Worm (Caenorhabditis elegans) whole organism, young adult: Measurements from ENCODE around the gene Y7A5A.20.

Source experiments
- B0336.3 ChIP-seq: fragments of 200-800 bp; sonication (Bioruptor generic); IDR thresholded peaks from 2 replicates; pipeline ENCODE4 v1.3.6; 2022; ENCODE audit warnings: missing genetic modification characterization, missing compliant biosample characterization
- C06A6.2 ChIP-seq: fragments of 200-800 bp; sonication (Bioruptor generic); conservative IDR thresholded peaks from 2 replicates; pipeline ENCODE4 v1.3.6; 2022; ENCODE audit warnings: missing genetic modification characterization, missing compliant biosample characterization
- F22D6.2 ChIP-seq: sonication (generic microtip); optimal IDR thresholded peaks from 2 replicates; lab custom pipeline; 2016; ENCODE audit warnings: mild to moderate bottlenecking, missing genetic modification characterization, missing compliant biosample characterization
- K11D2.4 ChIP-seq: fragments of 200-800 bp; sonication (Bioruptor generic); IDR thresholded peaks from 2 replicates; pipeline ENCODE4 v1.3.6; 2022; ENCODE audit warnings: missing genetic modification reagents, missing genetic modification characterization, missing compliant biosample characterization
- K12H6.12 ChIP-seq: fragments of 200-800 bp; sonication (Bioruptor generic); optimal IDR thresholded peaks from 2 replicates; lab custom pipeline; 2018; ENCODE audit warnings: mild to moderate bottlenecking, missing genetic modification characterization, missing compliant biosample characterization
- T07F8.4 ChIP-seq: sonication (generic microtip); optimal IDR thresholded peaks from 2 replicates; lab custom pipeline; 2016; ENCODE audit warnings: mild to moderate bottlenecking, missing genetic modification characterization, moderate library complexity, missing compliant biosample characterization
- Y53G8AR.9 ChIP-seq: fragments of 200-800 bp; sonication (Bioruptor generic); conservative IDR thresholded peaks from 2 replicates; pipeline ENCODE4 v1.3.6; 2022; ENCODE audit warnings: missing genetic modification reagents, missing genetic modification characterization, missing compliant biosample characterization
- ZK185.1 ChIP-seq: sonication (generic microtip); optimal IDR thresholded peaks from 2 replicates; lab custom pipeline; 2016; ENCODE audit warnings: mild to moderate bottlenecking, missing genetic modification characterization, missing compliant biosample characterization; ENCODE audit not compliant: poor library complexity, severe bottlenecking
- atf-7 ChIP-seq: sonication (generic microtip); optimal IDR thresholded peaks from 2 replicates; lab custom pipeline; 2017; ENCODE audit warnings: mild to moderate bottlenecking, missing genetic modification characterization, missing compliant biosample characterization
- attf-3 ChIP-seq: fragments of 200-800 bp; sonication (Bioruptor generic); conservative IDR thresholded peaks from 2 replicates; pipeline ENCODE4 v1.3.6; 2022; ENCODE audit warnings: missing genetic modification reagents, missing genetic modification characterization, missing compliant biosample characterization
- ceh-58 ChIP-seq: fragments of 200-800 bp; sonication (Bioruptor generic); IDR thresholded peaks from 2 replicates; pipeline ENCODE4 v1.3.6; 2022; ENCODE audit warnings: missing genetic modification characterization, missing compliant biosample characterization
- chd-7 ChIP-seq: sonication (generic microtip); optimal IDR thresholded peaks from 2 replicates; lab custom pipeline; 2016; ENCODE audit warnings: mild to moderate bottlenecking, missing genetic modification characterization, moderate library complexity, missing compliant biosample characterization
- dpff-1 ChIP-seq: sonication (generic microtip); optimal IDR thresholded peaks from 2 replicates; lab custom pipeline; 2017; ENCODE audit warnings: mild to moderate bottlenecking, missing genetic modification characterization, missing compliant biosample characterization
- him-1 ChIP-seq: sonication (generic microtip); optimal IDR thresholded peaks from 2 replicates; lab custom pipeline; 2016; ENCODE audit warnings: missing genotype, missing genetic modification reagents, missing genetic modification characterization, missing compliant biosample characterization
- hlh-12 ChIP-seq: sonication (generic microtip); optimal IDR thresholded peaks from 2 replicates; lab custom pipeline; 2016; ENCODE audit warnings: missing genetic modification characterization, missing compliant biosample characterization
- hlh-26 ChIP-seq: fragments of 200-800 bp; sonication (Bioruptor generic); conservative IDR thresholded peaks from 2 replicates; pipeline ENCODE4 v1.3.6; 2022; ENCODE audit warnings: missing genetic modification reagents, missing genetic modification characterization, missing compliant biosample characterization
- hsf-1 ChIP-seq: fragments of 200-800 bp; sonication (Bioruptor generic); IDR thresholded peaks from 2 replicates; pipeline ENCODE4 v1.3.6; 2022; ENCODE audit warnings: missing genetic modification reagents, missing genetic modification characterization, missing compliant biosample characterization
- let-607 ChIP-seq, 2 experiments: fragments of 200-800 bp in 1 of 2; sonication (Bioruptor generic) in 1 of 2; sonication (generic microtip) in 1 of 2; optimal IDR thresholded peaks; 2 replicates each; lab custom pipeline; 2016 to 2018; ENCODE audit warnings: mild to moderate bottlenecking in 2 of 2, missing compliant biosample characterization in 2 of 2, missing genetic modification characterization in 2 of 2, moderate library complexity in 2 of 2, missing genotype in 1 of 2
- lin-40 ChIP-seq: sonication (generic microtip); optimal IDR thresholded peaks from 2 replicates; lab custom pipeline; 2016; ENCODE audit warnings: missing genetic modification characterization, mild to moderate bottlenecking, missing compliant biosample characterization, missing genotype, missing genetic modification reagents
- madf-10 ChIP-seq: sonication (generic microtip); optimal IDR thresholded peaks from 2 replicates; lab custom pipeline; 2016; ENCODE audit warnings: mild to moderate bottlenecking, missing genetic modification characterization, missing compliant biosample characterization
- mcd-1 ChIP-seq: fragments of 200-800 bp; sonication (Bioruptor generic); IDR thresholded peaks from 2 replicates; pipeline ENCODE4 v1.3.6; 2022; ENCODE audit warnings: missing genetic modification reagents, missing genetic modification characterization, missing compliant biosample characterization
- nhr-27 ChIP-seq: fragments of 200-800 bp; sonication (Bioruptor generic); optimal IDR thresholded peaks from 2 replicates; lab custom pipeline; 2018; ENCODE audit warnings: mild to moderate bottlenecking, missing genetic modification characterization, moderate library complexity, missing compliant biosample characterization
- nhr-80 ChIP-seq: sonication (generic microtip); optimal IDR thresholded peaks from 2 replicates; lab custom pipeline; 2016; ENCODE audit warnings: missing genetic modification characterization, missing compliant biosample characterization
- nhr-90 ChIP-seq: sonication (generic microtip); optimal IDR thresholded peaks from 2 replicates; lab custom pipeline; 2016; ENCODE audit warnings: missing genotype, mild to moderate bottlenecking, missing genetic modification characterization, missing compliant biosample characterization
- pha-4 ChIP-seq: fragments of 150-350 bp; sonication (generic microtip); optimal IDR thresholded peaks from 2 replicates; lab custom pipeline; 2014; ENCODE audit warnings: missing biosample characterization, missing genetic modification reagents, missing genetic modification characterization
- repo-1 ChIP-seq: sonication (generic microtip); optimal IDR thresholded peaks from 2 replicates; lab custom pipeline; 2017; ENCODE audit warnings: mild to moderate bottlenecking, missing genetic modification characterization, missing compliant biosample characterization
- sea-2 ChIP-seq: fragments of 200-800 bp; sonication (Bioruptor generic); IDR thresholded peaks from 2 replicates; pipeline ENCODE4 v1.3.6; 2022; ENCODE audit warnings: missing genetic modification characterization, missing compliant biosample characterization
- snpc-3.4 ChIP-seq: sonication (generic microtip); optimal IDR thresholded peaks from 2 replicates; lab custom pipeline; 2017; ENCODE audit warnings: missing genetic modification characterization, mild to moderate bottlenecking, missing compliant biosample characterization, antibody characterized with exemption, moderate library complexity, missing genotype, missing genetic modification reagents
- snpc-4 ChIP-seq, 5 experiments: fragments of 150-350 bp in 1 of 5; sonication (generic microtip) in 4 of 5; optimal IDR thresholded peaks; 2 replicates each; lab custom pipeline; 2014 to 2018; ENCODE audit warnings: missing genetic modification characterization in 5 of 5, missing biosample characterization in 3 of 5, antibody characterized with exemption in 2 of 5, mild to moderate bottlenecking in 2 of 5, missing compliant biosample characterization in 2 of 5, missing genotype in 2 of 5, moderate library complexity in 2 of 5, missing genetic modification reagents in 1 of 5
- tbp1 ChIP-seq: fragments of 200-800 bp; sonication (Bioruptor generic); optimal IDR thresholded peaks from 2 replicates; lab custom pipeline; 2018; ENCODE audit warnings: mild to moderate bottlenecking, missing genetic modification characterization, missing compliant biosample characterization
- tbx-9 ChIP-seq: sonication (generic microtip); optimal IDR thresholded peaks from 2 replicates; lab custom pipeline; 2016; ENCODE audit warnings: borderline replicate concordance, missing genetic modification characterization, inconsistent platforms, missing compliant biosample characterization
- tlf-1 ChIP-seq: fragments of 200-800 bp; sonication (Bioruptor generic); optimal IDR thresholded peaks from 2 replicates; lab custom pipeline; 2018; ENCODE audit warnings: mild to moderate bottlenecking, missing genetic modification characterization, missing compliant biosample characterization
- unc-130 ChIP-seq: sonication (generic microtip); optimal IDR thresholded peaks from 2 replicates; lab custom pipeline; 2016; ENCODE audit warnings: missing genetic modification reagents, missing genetic modification characterization, missing compliant biosample characterization
- unc-62 ChIP-seq: fragments of 150-350 bp; optimal IDR thresholded peaks from 2 replicates; lab custom pipeline; 2014; ENCODE audit warnings: missing biosample characterization, missing genetic modification reagents, missing genetic modification characterization
- zfh-2 ChIP-seq: fragments of 200-800 bp; sonication (Bioruptor generic); conservative IDR thresholded peaks from 2 replicates; pipeline ENCODE4 v1.3.6; 2022; ENCODE audit warnings: missing genetic modification reagents, missing genetic modification characterization, missing compliant biosample characterization
- ztf-18 ChIP-seq: sonication (generic microtip); optimal IDR thresholded peaks from 2 replicates; lab custom pipeline; 2016; ENCODE audit warnings: missing genotype, mild to moderate bottlenecking, missing genetic modification characterization, missing compliant biosample characterization
- ztf-22 ChIP-seq: fragments of 200-800 bp; sonication (Bioruptor generic); optimal IDR thresholded peaks from 2 replicates; lab custom pipeline; 2018; ENCODE audit warnings: mild to moderate bottlenecking, missing genetic modification characterization, moderate library complexity, missing compliant biosample characterization
- ztf-6 ChIP-seq: fragments of 200-800 bp; sonication (Bioruptor generic); IDR thresholded peaks from 2 replicates; pipeline ENCODE4 v1.3.6; 2022; ENCODE audit warnings: missing genetic modification reagents, missing genetic modification characterization, missing compliant biosample characterization

Y7A5A.20 gene

ce11 chrX:15842492-15842891 is 14.3 kb downstream of the Y7A5A.20 start (continued):
- TF ChIP-seq dpff-1 (tag; lab: Kevin White, UChicago) = no peak
- no peak for TF ChIP-seq ceh-58 (GFP tag; lab: Robert Waterston, UW)
- TF ChIP-seq ZK185.1 (tag; lab: Kevin White, UChicago) = peak; percentile 38
- no peak for TF ChIP-seq him-1 (tag; lab: Kevin White, UChicago)
- no peak for TF ChIP-seq ztf-6 (GFP tag; lab: Robert Waterston, UW)
- TF ChIP-seq Y53G8AR.9 (GFP tag; lab: Robert Waterston, UW) = no peak
- no peak for TF ChIP-seq hlh-12
- TF ChIP-seq hlh-26 (GFP tag; lab: Robert Waterston, UW) = no peak
- no peak for TF ChIP-seq K11D2.4 (GFP tag; lab: Robert Waterston, UW)
- 0 out of 2 replicates have a peak, but pooled peaks have one; percentile 19 for TF ChIP-seq mcd-1 (GFP tag; lab: Robert Waterston, UW)
- TF ChIP-seq atf-7 (tag; lab: Kevin White, UChicago) = peak; percentile 94
- no peak for TF ChIP-seq T07F8.4 (tag; lab: Kevin White, UChicago)
- TF ChIP-seq tbp1 (GFP tag; lab: Kevin White, UChicago) = peak; percentile 39
- peak; percentile 68 for TF ChIP-seq nhr-90 (tag; lab: Kevin White, UChicago)
- no peak for TF ChIP-seq ztf-18 (tag; lab: Kevin White, UChicago)
- no peak for TF ChIP-seq tbx-9
- peak; percentile 25 for TF ChIP-seq chd-7 (tag; lab: Kevin White, UChicago)
- TF ChIP-seq F22D6.2 (tag; lab: Kevin White, UChicago) = peak; percentile 22
- TF ChIP-seq tlf-1 (GFP tag; lab: Kevin White, UChicago) = peak; percentile 60
- TF ChIP-seq pha-4 (tag; lab: Kevin White, UChicago) = peak; percentile 60
- TF ChIP-seq repo-1 (tag; lab: Kevin White, UChicago) = peak; percentile 30
- peak; percentile 66 for TF ChIP-seq lin-40 (tag; lab: Kevin White, UChicago)
- TF ChIP-seq let-607 (tag; optimal IDR thresholded peaks at IDR 0.05; lab: Kevin White, UChicago) = peak; percentile 99
- TF ChIP-seq ztf-22 (GFP tag; lab: Kevin White, UChicago) = peak; percentile 35
- TF ChIP-seq nhr-80 (tag; lab: Kevin White, UChicago) = peak; percentile 98
- peak; percentile 66 for TF ChIP-seq madf-10
- 0 out of 2 replicates have a peak, but pooled peaks have one; percentile 40 for TF ChIP-seq C06A6.2 (GFP tag; lab: Robert Waterston, UW)
- TF ChIP-seq zfh-2 (GFP tag; lab: Robert Waterston, UW) = no peak
- TF ChIP-seq B0336.3 (GFP tag; lab: Robert Waterston, UW) = peak; percentile 67
- TF ChIP-seq unc-130 (GFP tag; lab: Kevin White, UChicago) = no peak
- TF ChIP-seq snpc-4 (GFP tag; optimal IDR thresholded peaks at IDR 0.05; lab: Kevin White, UChicago) = no peak
- peak in 2 of 4 experiments; percentile 21 to 41 for TF ChIP-seq snpc-4 (tag; optimal IDR thresholded peaks at IDR 0.05; lab: Kevin White, UChicago)
- no peak for TF ChIP-seq snpc-3.4 (tag; lab: Kevin White, UChicago)
- TF ChIP-seq unc-62 = peak; percentile 11
- TF ChIP-seq K12H6.12 (tag; lab: Kevin White, UChicago) = no peak
- TF ChIP-seq, all 124 proteins: peak for 27

- TF ChIP-seq hsf-1 (GFP tag; lab: Robert Waterston, UW) (no peak), attf-3 (GFP tag; lab: Robert Waterston, UW) (no peak), nhr-27 (no peak), B0336.3 (GFP tag; lab: Robert Waterston, UW) (no peak), snpc-4 (GFP tag; optimal IDR thresholded peaks at IDR 0.05; lab: Kevin White, UChicago) (no peak), snpc-4 (tag; optimal IDR thresholded peaks at IDR 0.05; lab: Kevin White, UChicago) (peak in 3 of 4 experiments; percentile 22 to 84 (median 71)), sea-2 (GFP tag; lab: Robert Waterston, UW) (no peak)
- TF ChIP-seq, all 124 proteins: peak for 1
These were observed 16.2 kb downstream of the Y7A5A.20 start for ce11 chrX:15844330-15844729.
